ENCODE assay signal across 1 fruit fly cellular context in the genomic region with DNA sequence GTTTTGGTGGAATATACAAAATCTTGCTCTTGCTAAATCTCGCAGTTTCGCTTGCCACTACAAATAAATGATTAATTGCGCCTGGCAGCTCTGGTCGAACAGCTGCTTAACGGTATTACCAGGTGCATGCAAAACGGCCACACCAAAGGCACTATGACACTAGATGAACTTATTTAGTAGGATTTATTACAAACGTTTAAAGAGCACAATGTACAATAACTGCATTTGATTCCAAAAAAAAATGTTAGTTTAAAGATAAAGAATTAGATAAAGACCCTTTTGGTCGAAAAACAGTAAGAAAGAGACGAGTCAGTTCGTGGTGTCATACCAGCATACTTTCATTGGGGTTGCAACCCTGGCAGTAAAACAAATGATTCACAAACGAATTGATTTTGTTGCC.
TF ChIP-seq lines count a peak whose summit lies in the region.

A gene (minus strand): TSS at position 68 of the 400 bp plus-strand sequence.
A gene (plus strand): TSS at position 311 of the 400 bp plus-strand sequence.

TF ChIP-seq in whole organism, embryonic, 481 proteins besides CTCF, POLR2A, EP300 and RAD21 (continued from another document):
- TF ChIP-seq Chrac-16 (GFP tag; optimal IDR thresholded peaks at IDR 0.05; lab: Kevin White, UChicago) (peak; percentile 88), CG18011 (GFP tag; optimal IDR thresholded peaks at IDR 0.05; lab: Kevin White, UChicago) (peak; percentile 84), MBD-R2 (GFP tag; IDR thresholded peaks at IDR 0.05; lab: Robert Waterston, UW) (peak; percentile 97), Bdp1 (GFP tag; optimal IDR thresholded peaks at IDR 0.05; lab: Kevin White, UChicago) (peak; percentile 84), hbn (GFP tag; IDR thresholded peaks at IDR 0.05; lab: Robert Waterston, UW; ENCODE audit: partially characterized antibody) (peak; percentile 42; the same call in 1 of the 2 replicates), toy (GFP tag; IDR thresholded peaks at IDR 0.05; lab: Robert Waterston, UW) (peak; percentile 76; the same call in 1 of the 2 replicates), sc (optimal IDR thresholded peaks at IDR 0.05; lab: Kevin White, UChicago) (no peak), sc (GFP tag; optimal IDR thresholded peaks at IDR 0.05; lab: Kevin White, UChicago) (peak; percentile 61), Hmr (GFP tag; optimal IDR thresholded peaks at IDR 0.05; lab: Kevin White, UChicago) (no peak), Side (GFP tag; optimal IDR thresholded peaks at IDR 0.05; lab: Kevin White, UChicago) (peak; percentile 86), Hr78 (GFP tag; optimal IDR thresholded peaks at IDR 0.05; lab: Kevin White, UChicago) (no peak), CG15479 (GFP tag; optimal IDR thresholded peaks at IDR 0.05; lab: Kevin White, UChicago) (no peak), yki (optimal IDR thresholded peaks at IDR 0.05; lab: Kevin White, UChicago) (no peak), CG11695 (GFP tag; IDR thresholded peaks at IDR 0.05; lab: Robert Waterston, UW) (peak; percentile 93), Fer1 (GFP tag; optimal IDR thresholded peaks at IDR 0.05; lab: Kevin White, UChicago) (peak; percentile 84), Ets65A (GFP tag; lab: Kevin White, UChicago) (peak; percentile 97), tgo (GFP tag; IDR thresholded peaks at IDR 0.05; lab: Robert Waterston, UW) (peak; percentile 95), Hr39 (optimal IDR thresholded peaks at IDR 0.05; lab: Kevin White, UChicago) (no peak), CG7745 (tag; optimal IDR thresholded peaks at IDR 0.05; lab: Kevin White, UChicago) (no peak), jing (GFP tag; optimal IDR thresholded peaks at IDR 0.05; lab: Kevin White, UChicago) (no peak), ap (GFP tag; IDR thresholded peaks at IDR 0.05; lab: Robert Waterston, UW) (peak; percentile 90), CG10431 (GFP tag; optimal IDR thresholded peaks at IDR 0.05; lab: Kevin White, UChicago) (peak; percentile 46), CG4404 (GFP tag; IDR thresholded peaks at IDR 0.05; lab: Robert Waterston, UW) (peak; percentile 77), jumu (GFP tag; optimal IDR thresholded peaks at IDR 0.05; lab: Kevin White, UChicago) (peak; percentile 84), br (optimal IDR thresholded peaks at IDR 0.05; lab: Kevin White, UChicago) (no peak), YL-1 (GFP tag; optimal IDR thresholded peaks at IDR 0.05; lab: Kevin White, UChicago) (peak; percentile 89), CG4730 (GFP tag; IDR thresholded peaks at IDR 0.05; lab: Robert Waterston, UW) (peak; percentile 87), CG6813 (GFP tag; optimal IDR thresholded peaks at IDR 0.05; lab: Kevin White, UChicago) (no peak), CG3163 (GFP tag; optimal IDR thresholded peaks at IDR 0.05; lab: Kevin White, UChicago) (peak; percentile 75), B-H1 (GFP tag; IDR thresholded peaks at IDR 0.05; lab: Robert Waterston, UW) (peak; percentile 90), Sry-δ (GFP tag; optimal IDR thresholded peaks at IDR 0.05; lab: Kevin White, UChicago) (peak; percentile 53), Lim3 (GFP tag; IDR thresholded peaks at IDR 0.05; lab: Robert Waterston, UW) (peak; percentile 41; the same call in 1 of the 2 replicates), tin (GFP tag; optimal IDR thresholded peaks at IDR 0.05; lab: Kevin White, UChicago) (peak; percentile 86), CG33213 (GFP tag; optimal IDR thresholded peaks at IDR 0.05; lab: Kevin White, UChicago) (peak; percentile 84), ham (GFP tag; IDR thresholded peaks at IDR 0.05; lab: Robert Waterston, UW) (peak; percentile 63; the same call in 1 of the 2 replicates), bowl (GFP tag; IDR thresholded peaks at IDR 0.05; lab: Robert Waterston, UW) (peak; percentile 76), gfzf (GFP tag; optimal IDR thresholded peaks at IDR 0.05; lab: Kevin White, UChicago) (peak; percentile 83), insv (GFP tag; optimal IDR thresholded peaks at IDR 0.05; lab: Kevin White, UChicago) (peak in 1 of 2 experiments; percentile 49), kay (GFP tag; optimal IDR thresholded peaks at IDR 0.05; lab: Kevin White, UChicago) (peak; percentile 94), pzg (GFP tag; optimal IDR thresholded peaks at IDR 0.05; lab: Kevin White, UChicago) (peak; percentile 65), cas (GFP tag; IDR thresholded peaks at IDR 0.05; lab: Robert Waterston, UW) (peak; percentile 81), hth (optimal IDR thresholded peaks at IDR 0.05; lab: Kevin White, UChicago) (no peak), CG16863 (GFP tag; optimal IDR thresholded peaks at IDR 0.05; lab: Kevin White, UChicago) (peak; percentile 88), CG3281 (GFP tag; optimal IDR thresholded peaks at IDR 0.05; lab: Kevin White, UChicago) (no peak), CG15601 (tag; optimal IDR thresholded peaks at IDR 0.05; lab: Kevin White, UChicago) (no peak), CG6272 (GFP tag; IDR thresholded peaks at IDR 0.05; lab: Robert Waterston, UW) (peak; percentile 82), CG7786 (GFP tag; optimal IDR thresholded peaks at IDR 0.05; lab: Kevin White, UChicago) (peak; percentile 89), inv (GFP tag; IDR thresholded peaks at IDR 0.05; lab: Robert Waterston, UW; ENCODE audit: partially characterized antibody) (no peak), H15 (GFP tag; IDR thresholded peaks at IDR 0.05; lab: Robert Waterston, UW) (peak; percentile 95), chn (GFP tag; optimal IDR thresholded peaks at IDR 0.05; lab: Kevin White, UChicago) (peak; percentile 85), her (GFP tag; optimal IDR thresholded peaks at IDR 0.05; lab: Kevin White, UChicago) (peak; percentile 89), Mad (GFP tag; optimal IDR thresholded peaks at IDR 0.05; lab: Kevin White, UChicago) (peak; percentile 72), schlank (tag; optimal IDR thresholded peaks at IDR 0.05; lab: Kevin White, UChicago) (peak; percentile 66), CG13424 (tag; optimal IDR thresholded peaks at IDR 0.05; lab: Kevin White, UChicago) (peak; percentile 92)
TF ChIP-seq in whole organism, embryonic: peak in this region for 372.
